Fruit fly (Drosophila melanogaster) S2 (cell line): ENCODE results near the gene alpha-Spec.

ENCODE experiments used
- CG8478 ChIP-seq: fragments of >200 bp; optimal IDR thresholded peaks from 2 replicates; lab custom pipeline; 2018
- CTCF ChIP-seq, 2 experiments: fragments of >200 bp; optimal IDR thresholded peaks; 2 replicates each; lab custom pipeline; 2018

DNA sequence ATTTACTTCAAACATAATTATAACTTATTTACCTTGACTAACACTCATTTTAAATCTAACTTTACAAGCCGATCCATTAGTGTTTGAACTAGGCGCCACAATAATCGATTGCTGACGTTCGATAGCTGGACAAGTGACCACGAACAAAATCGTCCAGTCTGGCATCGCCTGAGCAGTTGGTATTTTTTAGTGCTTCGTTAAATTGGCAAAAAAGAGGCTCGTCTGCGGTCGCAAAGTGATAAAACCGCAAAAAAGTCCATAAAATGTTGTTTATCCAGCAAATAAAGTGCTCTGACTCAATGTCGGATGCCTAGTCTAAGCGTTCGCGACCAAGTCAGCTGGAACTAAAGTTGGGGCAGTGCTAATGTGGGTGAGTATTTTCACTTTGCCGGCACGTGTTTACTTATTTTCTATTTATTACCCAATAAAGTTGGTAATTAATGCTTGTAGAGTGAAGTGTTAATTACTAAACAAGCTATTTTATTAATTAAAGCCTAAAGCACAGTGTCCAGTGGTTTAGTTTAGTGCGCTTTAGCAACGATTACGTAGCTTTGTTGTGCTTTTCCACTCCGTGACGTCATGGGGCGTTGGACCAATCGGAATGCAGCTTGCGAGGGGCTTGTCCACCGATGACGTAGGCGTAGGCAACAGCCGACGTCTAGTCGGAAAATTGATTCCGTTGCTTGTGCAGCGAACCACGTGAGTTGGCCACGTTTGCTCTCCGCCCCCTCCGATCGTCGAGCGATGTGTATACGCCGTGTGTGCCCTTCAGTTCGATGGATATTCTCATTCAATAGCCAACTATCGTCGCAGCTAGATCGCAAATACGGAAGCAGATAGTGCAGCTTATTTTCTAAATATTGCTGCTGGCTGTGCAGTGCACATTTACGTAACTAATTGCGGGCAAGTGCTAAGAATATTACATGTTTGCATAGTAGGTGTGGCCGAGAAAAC lies 56.5 kb downstream of the alpha-Spec start, which contains the start of gene Gk2:
- TF ChIP-seq CTCF (optimal IDR thresholded peaks at IDR 0.05; lab: Kevin White, UChicago) = peak in 1 of 2 experiments; percentile 20
- TF ChIP-seq CG8478 (lab: Kevin White, UChicago) = no peak
